Worm (Caenorhabditis elegans) whole organism, L2 larva: ENCODE results near the gene dod-19.

Source experiments
- alr-1 ChIP-seq: fragments of 150-350 bp; optimal IDR thresholded peaks from 2 replicates; lab custom pipeline; 2014; ENCODE audit warnings: missing biosample characterization, missing genetic modification characterization
- ama-1 ChIP-seq: fragments of 150-350 bp; optimal IDR thresholded peaks from 2 replicates; lab custom pipeline; 2018; ENCODE audit warnings: inconsistent platforms
- ceh-82 ChIP-seq: fragments of 150-350 bp; optimal IDR thresholded peaks from 2 replicates; lab custom pipeline; 2014; ENCODE audit warnings: missing biosample characterization, missing genetic modification characterization
- crh-2 ChIP-seq: sonication (generic microtip); optimal IDR thresholded peaks from 2 replicates; lab custom pipeline; 2017; ENCODE audit warnings: missing biosample characterization, missing genetic modification characterization
- egl-27 ChIP-seq: sonication (generic microtip); optimal IDR thresholded peaks from 3 replicates; lab custom pipeline; 2017; ENCODE audit warnings: missing biosample characterization, missing genetic modification reagents, missing genetic modification characterization
- lin-11 ChIP-seq: fragments of 150-350 bp; sonication (generic microtip); optimal IDR thresholded peaks from 2 replicates; lab custom pipeline; 2014; ENCODE audit warnings: missing biosample characterization, missing genetic modification characterization, inconsistent platforms, mixed read lengths
- lin-13 ChIP-seq: fragments of 150-350 bp; optimal IDR thresholded peaks from 2 replicates; lab custom pipeline; 2014; ENCODE audit warnings: missing biosample characterization, missing genetic modification reagents, missing genetic modification characterization
- nhr-12 ChIP-seq: fragments of 150-350 bp; optimal IDR thresholded peaks from 2 replicates; lab custom pipeline; 2014; ENCODE audit warnings: missing biosample characterization, missing genetic modification characterization
- nhr-237 ChIP-seq: fragments of 150-350 bp; optimal IDR thresholded peaks from 2 replicates; lab custom pipeline; 2014; ENCODE audit warnings: missing biosample characterization, missing genetic modification characterization
- nhr-77 ChIP-seq: fragments of 150-350 bp; optimal IDR thresholded peaks from 2 replicates; lab custom pipeline; 2014; ENCODE audit warnings: missing biosample characterization, missing genetic modification characterization
- skn-1 ChIP-seq: sonication (generic microtip); optimal IDR thresholded peaks from 2 replicates; lab custom pipeline; 2017; ENCODE audit warnings: missing biosample characterization, missing genetic modification characterization
- unc-62 ChIP-seq: fragments of 150-350 bp; optimal IDR thresholded peaks from 2 replicates; lab custom pipeline; 2014; ENCODE audit warnings: missing biosample characterization, missing genetic modification reagents, missing genetic modification characterization
- zag-1 ChIP-seq: fragments of 150-350 bp; optimal IDR thresholded peaks from 2 replicates; lab custom pipeline; 2014; ENCODE audit warnings: missing biosample characterization, missing genetic modification characterization

DNA sequence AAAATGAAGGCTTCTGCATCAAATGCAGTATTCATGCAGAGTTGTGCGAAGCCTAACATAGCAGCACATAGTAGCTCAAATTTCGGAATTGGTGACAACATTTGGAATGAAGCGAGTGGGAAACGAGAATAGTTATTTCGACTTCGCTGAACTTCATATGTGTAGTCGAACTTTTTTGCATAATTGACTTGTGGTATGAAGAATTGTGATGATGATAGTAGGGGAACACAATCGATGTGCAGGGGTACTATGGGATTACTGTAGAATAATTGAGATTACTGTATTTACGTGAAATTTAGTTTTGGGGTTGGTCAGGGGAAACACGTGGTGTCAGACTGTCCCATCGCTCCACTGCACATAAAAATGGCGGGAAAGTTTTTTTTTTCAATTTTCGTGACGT, 26.4 kb upstream of the dod-19 start, which contains the start of gene B0554.7:
- TF ChIP-seq lin-13 (GFP tag; lab: Kevin White, UChicago) (no peak), ceh-82 (tag; lab: Kevin White, UChicago) (no peak), skn-1 (no peak), crh-2 (tag; lab: Kevin White, UChicago) (no peak), lin-11 (tag; lab: Kevin White, UChicago) (no peak), ama-1 (lab: Kevin White, UChicago) (no peak), nhr-12 (no peak), unc-62 (GFP tag; lab: Kevin White, UChicago) (no peak), alr-1 (tag; lab: Kevin White, UChicago) (no peak), egl-27 (no peak), nhr-237 (tag; lab: Kevin White, UChicago) (no peak), nhr-77 (tag; lab: Kevin White, UChicago) (no peak), zag-1 (tag; lab: Kevin White, UChicago) (no peak)
